Worm (Caenorhabditis elegans) whole organism, late embryonic: ENCODE data around the gene str-113.

Experiments
- C08G9.2 ChIP-seq: sonication (generic microtip); optimal IDR thresholded peaks from 2 replicates; lab custom pipeline; 2016; ENCODE audit warnings: mild to moderate bottlenecking, missing genetic modification characterization, moderate library complexity, missing compliant biosample characterization
- K09A11.1 ChIP-seq: sonication (generic microtip); optimal IDR thresholded peaks from 2 replicates; lab custom pipeline; 2017; ENCODE audit warnings: antibody characterized with exemption, mild to moderate bottlenecking, missing genetic modification characterization, missing compliant biosample characterization; ENCODE audit not compliant: insufficient read depth
- T23F11.4 ChIP-seq: fragments of 200-800 bp; sonication (Bioruptor generic); optimal IDR thresholded peaks from 2 replicates; lab custom pipeline; 2018; ENCODE audit warnings: mild to moderate bottlenecking, missing genetic modification characterization, missing compliant biosample characterization
- ceh-18 ChIP-seq: sonication (generic microtip); optimal IDR thresholded peaks from 2 replicates; lab custom pipeline; 2016; ENCODE audit warnings: missing genetic modification characterization, missing compliant biosample characterization
- ceh-2 ChIP-seq: sonication (generic microtip); optimal IDR thresholded peaks from 2 replicates; lab custom pipeline; 2016; ENCODE audit warnings: missing genotype, missing genetic modification characterization, missing compliant biosample characterization
- ceh-22 ChIP-seq: sonication (generic microtip); optimal IDR thresholded peaks from 2 replicates; lab custom pipeline; 2017; ENCODE audit warnings: missing biosample characterization, missing genetic modification characterization
- ceh-24 ChIP-seq: sonication (generic microtip); optimal IDR thresholded peaks from 2 replicates; lab custom pipeline; 2016; ENCODE audit warnings: mild to moderate bottlenecking, missing genetic modification characterization, missing compliant biosample characterization
- ceh-30 ChIP-seq: fragments of 150-350 bp; optimal IDR thresholded peaks from 2 replicates; lab custom pipeline; 2014; ENCODE audit warnings: missing biosample characterization, missing genetic modification characterization
- ceh-31 ChIP-seq: sonication (generic microtip); optimal IDR thresholded peaks from 2 replicates; lab custom pipeline; 2016; ENCODE audit warnings: missing genetic modification characterization, missing compliant biosample characterization
- ceh-34 ChIP-seq: sonication (generic microtip); optimal IDR thresholded peaks from 2 replicates; lab custom pipeline; 2016; ENCODE audit warnings: mild to moderate bottlenecking, missing genetic modification characterization, missing compliant biosample characterization
- ceh-6 ChIP-seq: fragments of 200-800 bp; sonication (Bioruptor generic); optimal IDR thresholded peaks from 2 replicates; lab custom pipeline; 2018; ENCODE audit warnings: mild to moderate bottlenecking, missing genetic modification characterization, missing compliant biosample characterization
- che-1 ChIP-seq: sonication (generic microtip); optimal IDR thresholded peaks from 2 replicates; lab custom pipeline; 2016; ENCODE audit warnings: mild to moderate bottlenecking, missing genetic modification characterization, missing compliant biosample characterization
- dmd-4 ChIP-seq: sonication (generic microtip); optimal IDR thresholded peaks from 2 replicates; lab custom pipeline; 2016; ENCODE audit warnings: borderline replicate concordance, missing genetic modification characterization, missing compliant biosample characterization
- elt-2 ChIP-seq: sonication (generic microtip); optimal IDR thresholded peaks from 2 replicates; lab custom pipeline; 2016; ENCODE audit warnings: missing genetic modification reagents, missing genetic modification characterization, missing compliant biosample characterization
- ets-4 ChIP-seq: sonication (generic microtip); optimal IDR thresholded peaks from 2 replicates; lab custom pipeline; 2016; ENCODE audit warnings: missing genetic modification characterization, missing compliant biosample characterization
- eyg-1 ChIP-seq: sonication (generic microtip); optimal IDR thresholded peaks from 2 replicates; lab custom pipeline; 2016; ENCODE audit warnings: missing genotype, missing genetic modification characterization, missing compliant biosample characterization
- fkh-10 ChIP-seq: fragments of 150-350 bp; optimal IDR thresholded peaks from 2 replicates; lab custom pipeline; 2014; ENCODE audit warnings: missing biosample characterization, missing genetic modification reagents, missing genetic modification characterization
- hlh-13 ChIP-seq: fragments of 200-800 bp; sonication (Bioruptor generic); optimal IDR thresholded peaks from 2 replicates; lab custom pipeline; 2018; ENCODE audit warnings: mild to moderate bottlenecking, missing genetic modification characterization, missing compliant biosample characterization
- hlh-30 ChIP-seq: sonication (generic microtip); optimal IDR thresholded peaks from 2 replicates; lab custom pipeline; 2017; ENCODE audit warnings: antibody characterized with exemption, missing genetic modification characterization, missing compliant biosample characterization; ENCODE audit not compliant: insufficient read depth
- hlh-8 ChIP-seq: sonication (generic microtip); optimal IDR thresholded peaks from 2 replicates; lab custom pipeline; 2016; ENCODE audit warnings: missing genotype, missing genetic modification characterization, missing compliant biosample characterization
- lin-11 ChIP-seq: fragments of 200-800 bp; sonication (Bioruptor generic); optimal IDR thresholded peaks from 2 replicates; lab custom pipeline; 2018; ENCODE audit warnings: mild to moderate bottlenecking, missing genetic modification characterization, missing compliant biosample characterization
- madf-2 ChIP-seq: sonication (generic microtip); optimal IDR thresholded peaks from 2 replicates; lab custom pipeline; 2017; ENCODE audit warnings: missing genetic modification characterization, missing compliant biosample characterization
- mec-3 ChIP-seq: sonication (generic microtip); optimal IDR thresholded peaks from 2 replicates; lab custom pipeline; 2016; ENCODE audit warnings: borderline replicate concordance, missing genetic modification characterization, missing compliant biosample characterization
- nfya-1 ChIP-seq: sonication (generic microtip); optimal IDR thresholded peaks from 2 replicates; lab custom pipeline; 2017; ENCODE audit warnings: missing genetic modification characterization, mild to moderate bottlenecking, missing compliant biosample characterization, antibody characterized with exemption, moderate library complexity
- nhr-11 ChIP-seq: fragments of 150-350 bp; optimal IDR thresholded peaks from 2 replicates; lab custom pipeline; 2014; ENCODE audit warnings: missing biosample characterization, missing genetic modification characterization
- nhr-232 ChIP-seq: sonication (generic microtip); optimal IDR thresholded peaks from 2 replicates; lab custom pipeline; 2016; ENCODE audit warnings: missing genetic modification characterization, missing compliant biosample characterization
- pha-2 ChIP-seq: sonication (generic microtip); optimal IDR thresholded peaks from 2 replicates; lab custom pipeline; 2017; ENCODE audit warnings: mild to moderate bottlenecking, missing genetic modification characterization, missing compliant biosample characterization
- pqm-1 ChIP-seq: sonication (generic microtip); optimal IDR thresholded peaks from 2 replicates; lab custom pipeline; 2016; ENCODE audit warnings: missing genetic modification characterization, missing compliant biosample characterization
- pros-1 ChIP-seq: fragments of 150-350 bp; optimal IDR thresholded peaks from 2 replicates; lab custom pipeline; 2014; ENCODE audit warnings: missing biosample characterization, missing genetic modification reagents, missing genetic modification characterization
- ref-2 ChIP-seq: sonication (generic microtip); optimal IDR thresholded peaks from 2 replicates; lab custom pipeline; 2016; ENCODE audit warnings: missing genetic modification characterization, missing compliant biosample characterization
- sdc-2 ChIP-seq: sonication (generic microtip); optimal IDR thresholded peaks from 2 replicates; lab custom pipeline; 2016; ENCODE audit warnings: missing genotype, missing genetic modification characterization, missing compliant biosample characterization
- sox-2 ChIP-seq: fragments of 200-800 bp; sonication (Bioruptor generic); IDR thresholded peaks from 2 replicates; pipeline ENCODE4 v1.3.6; 2022; ENCODE audit warnings: missing genetic modification reagents, missing genetic modification characterization, missing compliant biosample characterization
- sox-4 ChIP-seq: sonication (generic microtip); optimal IDR thresholded peaks from 2 replicates; lab custom pipeline; 2017; ENCODE audit warnings: mild to moderate bottlenecking, missing genetic modification characterization, inconsistent platforms, missing compliant biosample characterization
- syd-9 ChIP-seq: sonication (generic microtip); optimal IDR thresholded peaks from 2 replicates; lab custom pipeline; 2016; ENCODE audit warnings: mild to moderate bottlenecking, missing genetic modification characterization, moderate library complexity, missing compliant biosample characterization
- tbx-2 ChIP-seq: sonication (generic microtip); optimal IDR thresholded peaks from 2 replicates; lab custom pipeline; 2016; ENCODE audit warnings: missing genetic modification characterization, missing compliant biosample characterization
- tbx-7 ChIP-seq: sonication (generic microtip); optimal IDR thresholded peaks from 2 replicates; lab custom pipeline; 2016; ENCODE audit warnings: missing genotype, missing genetic modification characterization, missing compliant biosample characterization
- ttx-3 ChIP-seq: sonication (generic microtip); optimal IDR thresholded peaks from 2 replicates; lab custom pipeline; 2016; ENCODE audit warnings: missing genetic modification reagents, missing genetic modification characterization, missing compliant biosample characterization
- unc-3 ChIP-seq, 2 experiments: fragments of 200-800 bp in 1 of 2; sonication (Bioruptor generic) in 1 of 2; sonication (generic microtip) in 1 of 2; conservative IDR thresholded peaks in 1 of 2; optimal IDR thresholded peaks in 1 of 2; 2 replicates each; pipeline versions ENCODE4 v1.3.6 to Lab custom; 2016 to 2022; ENCODE audit warnings: missing compliant biosample characterization in 2 of 2, missing genetic modification characterization in 2 of 2, missing genetic modification reagents in 1 of 2
- unc-55 ChIP-seq: sonication (generic microtip); optimal IDR thresholded peaks from 2 replicates; lab custom pipeline; 2017; ENCODE audit warnings: missing biosample characterization, missing genetic modification reagents, missing genetic modification characterization
- zip-5 ChIP-seq: sonication (generic microtip); optimal IDR thresholded peaks from 2 replicates; lab custom pipeline; 2016; ENCODE audit warnings: missing genetic modification characterization, missing compliant biosample characterization

The str-113 gene

DNA sequence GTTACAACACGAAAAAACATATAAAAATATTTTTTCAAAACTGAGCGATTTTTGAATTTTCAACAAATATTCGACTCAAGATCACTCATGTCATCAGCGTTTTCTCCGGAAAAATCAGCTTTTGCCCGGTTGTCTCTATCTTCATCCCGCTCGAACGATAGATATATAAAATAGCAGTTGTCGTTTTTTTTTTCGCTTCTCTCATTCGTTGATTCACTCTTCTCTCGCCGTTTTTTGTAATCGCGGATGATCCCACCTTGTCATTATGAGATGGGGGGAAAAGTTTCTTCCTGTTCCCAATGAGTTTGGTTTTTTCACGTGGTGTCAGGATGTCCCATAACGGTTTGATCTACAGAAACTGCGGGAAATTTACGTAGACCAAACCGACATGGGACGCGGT, 28.5 kb upstream of the str-113 start:
- no peak for TF ChIP-seq nhr-232 (tag; lab: Kevin White, UChicago)
- TF ChIP-seq hlh-13 (GFP tag; lab: Kevin White, UChicago) = no peak

DNA sequence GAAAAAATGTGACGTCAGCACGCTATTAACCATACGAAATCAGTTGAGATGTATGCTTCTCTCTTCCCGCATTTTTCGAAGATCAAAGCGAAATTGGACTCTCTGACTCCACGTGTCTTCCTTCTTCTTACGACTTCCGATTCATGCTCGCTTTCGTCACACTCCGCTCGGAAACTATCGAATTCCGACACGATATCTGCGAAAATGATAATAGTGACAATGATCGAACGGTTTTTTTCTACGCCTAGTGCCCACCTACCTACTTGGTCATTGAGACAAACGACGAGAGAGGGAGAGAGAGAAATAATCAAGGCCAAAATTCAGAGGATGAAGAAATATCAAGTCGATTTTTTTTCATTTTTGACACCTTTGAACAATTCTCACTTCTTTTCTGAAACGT, 26.9 kb upstream of the str-113 start:
- TF ChIP-seq che-1 (tag; lab: Kevin White, UChicago) (no peak), syd-9 (no peak)

DNA sequence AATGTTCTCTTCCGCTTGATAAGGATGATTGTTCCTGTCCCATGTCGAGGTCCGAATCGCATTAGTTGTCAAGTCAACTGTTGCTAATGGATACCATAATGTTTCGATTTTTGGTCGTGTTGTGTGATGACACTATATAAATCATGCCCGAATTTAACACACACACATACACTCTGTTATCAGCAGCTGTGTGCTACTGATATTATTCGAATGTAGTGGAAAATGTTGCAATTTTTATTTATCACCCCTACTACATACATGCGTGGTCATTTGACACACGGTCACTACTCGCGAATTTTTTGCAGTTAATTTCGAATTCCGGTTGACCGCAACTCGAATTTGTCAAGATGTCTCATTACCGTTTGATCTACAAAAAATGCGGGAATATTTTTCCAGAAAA, 25.8 kb upstream of the str-113 start:
- TF ChIP-seq K09A11.1 (no peak), elt-2 (peak; percentile 20)

DNA sequence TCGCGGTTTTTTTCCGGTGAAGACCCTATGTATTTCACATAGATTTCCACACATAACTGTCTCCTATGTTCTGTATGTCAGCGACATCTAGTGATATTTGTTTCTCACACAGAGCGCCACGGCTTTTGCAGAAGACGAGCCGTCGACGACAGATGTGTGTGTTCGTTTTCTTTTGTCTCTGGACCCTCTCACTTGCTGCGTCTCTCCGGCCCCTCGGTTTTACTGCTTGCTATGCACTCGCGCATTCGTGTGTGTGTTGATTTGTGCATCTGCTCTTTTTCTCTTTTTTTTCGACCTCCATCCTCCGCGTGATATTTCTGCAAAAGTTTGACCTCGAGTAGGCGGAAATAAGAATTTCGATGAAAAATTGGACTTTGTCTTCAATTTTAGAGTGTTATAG, 21.9 kb upstream of the str-113 start:
- TF ChIP-seq lin-11 (tag; lab: Kevin White, UChicago) (no peak), ceh-34 (peak; percentile 32), sox-4 (no peak), madf-2 (tag; lab: Kevin White, UChicago) (no peak), unc-55 (GFP tag; lab: Kevin White, UChicago) (peak; percentile 5), ceh-31 (tag; lab: Kevin White, UChicago) (peak; percentile 25), hlh-30 (peak; percentile 23), ttx-3 (tag; lab: Kevin White, UChicago) (no peak), sox-2 (GFP tag; lab: Robert Waterston, UW) (peak; percentile 54), hlh-8 (tag; lab: Kevin White, UChicago) (peak; percentile 42), nfya-1 (tag; lab: Kevin White, UChicago) (peak; percentile 45)

DNA sequence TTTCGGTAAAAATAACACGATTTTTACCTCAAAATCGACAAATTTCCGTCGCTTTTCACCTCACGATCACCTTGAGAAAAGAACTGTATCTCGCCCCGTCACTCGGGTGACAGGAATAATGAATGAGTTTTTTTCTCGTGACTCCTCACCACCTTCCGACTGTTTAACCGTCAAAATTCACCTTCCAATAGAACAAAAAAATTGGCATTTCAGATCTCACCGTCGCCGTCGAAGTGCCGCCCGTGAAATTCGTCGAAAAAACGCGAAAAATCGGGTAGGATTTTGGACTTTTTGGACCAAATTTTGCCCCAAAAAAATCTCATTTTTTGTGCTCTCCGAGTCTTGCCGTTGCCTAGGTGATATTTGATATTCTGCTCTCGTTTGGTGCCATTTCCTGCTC, 20.1 kb upstream of the str-113 start, which contains the start of gene unc-132:
Gene unc-132 (plus strand): TSS at position 208 of the 400 bp plus-strand sequence.
- no peak for TF ChIP-seq syd-9
- no peak for TF ChIP-seq nfya-1 (tag; lab: Kevin White, UChicago)
- no peak for TF ChIP-seq mec-3 (tag; lab: Kevin White, UChicago)
- TF ChIP-seq, all 69 proteins: peak for 0

DNA sequence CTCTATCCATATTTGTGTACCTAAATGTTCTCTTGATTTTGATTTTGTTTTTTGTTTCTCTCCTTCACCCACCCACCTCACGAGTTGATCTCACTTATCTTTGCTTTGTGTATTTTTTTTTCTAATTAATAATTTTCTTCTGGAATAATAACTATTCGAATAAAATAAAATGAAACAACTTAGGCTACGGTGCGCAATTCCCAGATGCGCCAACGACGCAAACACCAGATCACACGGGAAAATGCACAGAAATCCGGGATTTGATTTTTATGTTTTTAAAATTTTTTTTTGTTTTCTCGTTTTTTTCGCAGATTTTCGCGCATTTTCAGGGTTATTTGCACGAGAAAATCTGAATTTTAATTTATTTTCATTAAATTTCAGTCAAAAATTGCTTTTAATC, 19.5 kb upstream of the str-113 start:
- TF ChIP-seq ceh-2 (tag; lab: Kevin White, UChicago) = no peak
- TF ChIP-seq sdc-2 (tag; lab: Kevin White, UChicago) = no peak
- no peak for TF ChIP-seq tbx-7 (tag; lab: Kevin White, UChicago)
- TF ChIP-seq ceh-6 (GFP tag; lab: Kevin White, UChicago) = no peak
- no peak for TF ChIP-seq T23F11.4 (GFP tag; lab: Kevin White, UChicago)
- no peak for TF ChIP-seq pha-2 (tag; lab: Kevin White, UChicago)
- no peak for TF ChIP-seq nhr-11
- no peak for TF ChIP-seq pros-1 (tag; lab: Kevin White, UChicago)
- TF ChIP-seq ceh-24 (tag; lab: Kevin White, UChicago) = no peak
- no peak for TF ChIP-seq eyg-1 (tag; lab: Kevin White, UChicago)
- no peak for TF ChIP-seq hlh-8 (tag; lab: Kevin White, UChicago)
- no peak for TF ChIP-seq ceh-30 (tag; lab: Kevin White, UChicago)
- no peak for TF ChIP-seq fkh-10 (GFP tag; lab: Kevin White, UChicago)
- TF ChIP-seq ref-2 = no peak

DNA sequence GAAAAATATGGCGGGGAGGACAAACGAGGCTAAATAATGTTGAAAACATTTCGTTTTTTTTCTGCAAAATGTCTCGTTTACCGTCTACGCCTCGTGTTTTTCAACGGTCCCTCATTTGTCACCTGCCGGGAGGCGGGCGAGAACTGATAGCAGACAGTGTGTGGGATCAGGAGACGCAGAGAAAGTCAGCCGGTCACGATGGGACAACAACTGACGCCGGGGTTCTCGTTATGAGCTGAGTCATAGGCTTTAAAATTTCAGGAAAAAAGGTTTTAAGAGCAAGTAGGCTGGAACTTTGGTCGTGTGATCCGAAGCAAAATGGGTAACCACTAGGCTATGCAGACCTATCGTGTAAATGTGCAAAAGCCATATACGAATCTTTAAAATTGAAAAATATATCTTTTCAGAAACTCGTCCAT, 19.0 kb upstream of the str-113 start, which contains the start of gene W08A12.2:
Gene W08A12.2 (minus strand): TSS at position 103 of the 419 bp plus-strand sequence.
- TF ChIP-seq ceh-24 (tag; lab: Kevin White, UChicago) (no peak), ets-4 (no peak), pros-1 (tag; lab: Kevin White, UChicago) (no peak), C08G9.2 (no peak), ceh-22 (tag; lab: Kevin White, UChicago) (no peak), unc-3 (GFP tag; conservative IDR thresholded peaks at IDR 0.05; lab: Robert Waterston, UW) (no peak), unc-3 (tag; optimal IDR thresholded peaks at IDR 0.05; lab: Kevin White, UChicago) (no peak), tbx-2 (tag; lab: Kevin White, UChicago) (no peak), zip-5 (tag; lab: Kevin White, UChicago) (no peak), che-1 (tag; lab: Kevin White, UChicago) (no peak), hlh-30 (peak; percentile 40), unc-55 (GFP tag; lab: Kevin White, UChicago) (peak; percentile 16), madf-2 (tag; lab: Kevin White, UChicago) (no peak), pqm-1 (tag; lab: Kevin White, UChicago) (no peak), ceh-18 (tag; lab: Kevin White, UChicago) (peak; percentile 35), mec-3 (tag; lab: Kevin White, UChicago) (no peak), sdc-2 (tag; lab: Kevin White, UChicago) (no peak), hlh-8 (tag; lab: Kevin White, UChicago) (no peak), dmd-4 (tag; lab: Kevin White, UChicago) (no peak)
